Fruit fly (Drosophila melanogaster) whole organism: Measurements from ENCODE around the gene CG13044.

ENCODE experiments used
- CG8478 ChIP-seq: fragments of >200 bp; optimal IDR thresholded peaks from 2 replicates; lab custom pipeline; 2018; ENCODE audit warnings: inconsistent platforms
- Dll ChIP-seq: fragments of >200 bp; optimal IDR thresholded peaks from 2 replicates; lab custom pipeline; 2017
- EcR ChIP-seq, 2 experiments: fragments of >200 bp; optimal IDR thresholded peaks; 2 replicates each; lab custom pipeline; 2017; ENCODE audit warnings: missing biosample characterization in 2 of 2, missing genetic modification characterization in 2 of 2, missing genetic modification reagents in 2 of 2
- pan ChIP-seq: fragments of >200 bp; optimal IDR thresholded peaks from 2 replicates; lab custom pipeline; 2017
- psq ChIP-seq: fragments of >200 bp; optimal IDR thresholded peaks from 2 replicates; lab custom pipeline; 2017
- usp ChIP-seq: fragments of >200 bp; optimal IDR thresholded peaks from 2 replicates; lab custom pipeline; 2017; ENCODE audit warnings: missing biosample characterization, missing genetic modification characterization, mixed read lengths

CG13044 gene

dm6 chr3L:16303078-16303477, at the start of gene CG13044:
Gene CG13044, minus strand, starts transcription at chr3L:16303178.
- no peak for TF ChIP-seq CG8478 (lab: Kevin White, UChicago)
- no peak for TF ChIP-seq psq
- TF ChIP-seq Dll (lab: Kevin White, UChicago), result no peak
- no peak for TF ChIP-seq EcR (GFP tag; optimal IDR thresholded peaks at IDR 0.05; lab: Kevin White, UChicago)
- TF ChIP-seq usp (GFP tag; lab: Kevin White, UChicago), result no peak
- no peak for TF ChIP-seq pan (lab: Kevin White, UChicago)

dm6 chr3L:16351770-16352429, 48.9 kb upstream of the CG13044 start, which contains the start of the genes Golgin104 and Tcs3:
Gene Golgin104, minus strand, starts transcription at chr3L:16351951.
Gene Tcs3, plus strand, starts transcription at chr3L:16351991.
- no peak for TF ChIP-seq EcR (GFP tag; optimal IDR thresholded peaks at IDR 0.05; lab: Kevin White, UChicago)
- TF ChIP-seq psq, result no peak
- TF ChIP-seq Dll (lab: Kevin White, UChicago), result no peak
- no peak for TF ChIP-seq usp (GFP tag; lab: Kevin White, UChicago)
- TF ChIP-seq CG8478 (lab: Kevin White, UChicago), result no peak
- TF ChIP-seq pan (lab: Kevin White, UChicago), result no peak

dm6 chr3L:16349686-16350085, 46.7 kb upstream of the CG13044 start:
- TF ChIP-seq Dll (lab: Kevin White, UChicago) (no peak), CG8478 (lab: Kevin White, UChicago) (no peak), usp (GFP tag; lab: Kevin White, UChicago) (no peak), psq (no peak), EcR (GFP tag; optimal IDR thresholded peaks at IDR 0.05; lab: Kevin White, UChicago) (no peak), pan (lab: Kevin White, UChicago) (no peak)

- TF ChIP-seq Dll (lab: Kevin White, UChicago) (no peak), usp (GFP tag; lab: Kevin White, UChicago) (no peak), pan (lab: Kevin White, UChicago) (no peak), psq (no peak), EcR (GFP tag; optimal IDR thresholded peaks at IDR 0.05; lab: Kevin White, UChicago) (no peak), CG8478 (lab: Kevin White, UChicago) (no peak)
Observed at dm6 chr3L:16347914-16348313, 44.9 kb upstream of the CG13044 start, which contains the start of gene mRpS34. Gene mRpS34, plus strand, starts transcription at chr3L:16348074.

dm6 chr3L:16346023-16346422, 43.0 kb upstream of the CG13044 start, which contains the start of gene CG33257:
Gene CG33257, plus strand, starts transcription at chr3L:16346323.
- TF ChIP-seq psq (no peak), Dll (lab: Kevin White, UChicago) (no peak), pan (lab: Kevin White, UChicago) (no peak), usp (GFP tag; lab: Kevin White, UChicago) (no peak), EcR (GFP tag; optimal IDR thresholded peaks at IDR 0.05; lab: Kevin White, UChicago) (no peak), CG8478 (lab: Kevin White, UChicago) (no peak)

- TF ChIP-seq psq (no peak), usp (GFP tag; lab: Kevin White, UChicago) (no peak), Dll (lab: Kevin White, UChicago) (no peak), pan (lab: Kevin White, UChicago) (no peak), EcR (GFP tag; optimal IDR thresholded peaks at IDR 0.05; lab: Kevin White, UChicago) (no peak), CG8478 (lab: Kevin White, UChicago) (no peak)
Observed at dm6 chr3L:16339873-16340272, 36.9 kb upstream of the CG13044 start.

- TF ChIP-seq EcR (GFP tag; optimal IDR thresholded peaks at IDR 0.05; lab: Kevin White, UChicago) (no peak), CG8478 (lab: Kevin White, UChicago) (no peak), pan (lab: Kevin White, UChicago) (no peak), usp (GFP tag; lab: Kevin White, UChicago) (no peak), psq (no peak), Dll (lab: Kevin White, UChicago) (no peak)
Observed at dm6 chr3L:16339463-16339862, 36.5 kb upstream of the CG13044 start.

dm6 chr3L:16338703-16339102, 35.7 kb upstream of the CG13044 start, which contains the start of gene CG4998:
Gene CG4998, plus strand, starts transcription at chr3L:16339003.
- TF ChIP-seq usp (GFP tag; lab: Kevin White, UChicago) (no peak), psq (no peak), CG8478 (lab: Kevin White, UChicago) (no peak), pan (lab: Kevin White, UChicago) (no peak), EcR (GFP tag; optimal IDR thresholded peaks at IDR 0.05; lab: Kevin White, UChicago) (no peak)

- TF ChIP-seq CG8478 (lab: Kevin White, UChicago), result no peak
- no peak for TF ChIP-seq usp (GFP tag; lab: Kevin White, UChicago)
- TF ChIP-seq Dll (lab: Kevin White, UChicago), result no peak
- TF ChIP-seq EcR (GFP tag; optimal IDR thresholded peaks at IDR 0.05; lab: Kevin White, UChicago), result no peak
- no peak for TF ChIP-seq pan (lab: Kevin White, UChicago)
- TF ChIP-seq psq, result no peak
Observed at dm6 chr3L:16337739-16338138, 34.8 kb upstream of the CG13044 start.

- no peak for TF ChIP-seq CG8478 (lab: Kevin White, UChicago)
- TF ChIP-seq pan (lab: Kevin White, UChicago), result no peak
- no peak for TF ChIP-seq usp (GFP tag; lab: Kevin White, UChicago)
- TF ChIP-seq Dll (lab: Kevin White, UChicago), result no peak
- TF ChIP-seq psq, result no peak
- TF ChIP-seq EcR (GFP tag; optimal IDR thresholded peaks at IDR 0.05; lab: Kevin White, UChicago), result no peak
Observed at dm6 chr3L:16334876-16335275, 31.9 kb upstream of the CG13044 start.

dm6 chr3L:16333013-16333412, 30.0 kb upstream of the CG13044 start, which contains the start of gene CG13056:
Gene CG13056, plus strand, starts transcription at chr3L:16333313.
- no peak for TF ChIP-seq pan (lab: Kevin White, UChicago)
- no peak for TF ChIP-seq EcR (GFP tag; optimal IDR thresholded peaks at IDR 0.05; lab: Kevin White, UChicago)
- no peak for TF ChIP-seq psq
- no peak for TF ChIP-seq CG8478 (lab: Kevin White, UChicago)
- TF ChIP-seq usp (GFP tag; lab: Kevin White, UChicago), result no peak
- no peak for TF ChIP-seq Dll (lab: Kevin White, UChicago)
